Worm (Caenorhabditis elegans) whole organism, young adult: ENCODE results near the gene clec-162.
A peak's percentile ranks its signal among the peaks of the same experiment; 100 is the strongest.

ENCODE experiments used
- B0035.1 ChIP-seq: sonication (generic microtip); optimal IDR thresholded peaks from 2 replicates; lab custom pipeline; 2016; ENCODE audit warnings: missing genetic modification characterization, mild to moderate bottlenecking, missing compliant biosample characterization, missing genotype, missing genetic modification reagents
- C17E4.6 ChIP-seq: fragments of 200-800 bp; sonication (Bioruptor generic); IDR thresholded peaks from 2 replicates; pipeline ENCODE4 v1.3.6; 2022; ENCODE audit warnings: missing genetic modification reagents, missing genetic modification characterization, missing compliant biosample characterization
- F33H1.4 ChIP-seq: fragments of 200-800 bp; sonication (Bioruptor generic); IDR thresholded peaks from 2 replicates; pipeline ENCODE4 v1.3.6; 2022; ENCODE audit warnings: missing genetic modification reagents, missing genetic modification characterization, missing compliant biosample characterization
- F39B2.1 ChIP-seq: fragments of 200-800 bp; sonication (Bioruptor generic); IDR thresholded peaks from 2 replicates; pipeline ENCODE4 v1.3.6; 2022; ENCODE audit warnings: missing genetic modification reagents, missing genetic modification characterization, missing compliant biosample characterization
- F57C9.4 ChIP-seq: sonication (generic microtip); optimal IDR thresholded peaks from 2 replicates; lab custom pipeline; 2017; ENCODE audit warnings: mild to moderate bottlenecking, missing genetic modification characterization, missing compliant biosample characterization
- Y56A3A.18 ChIP-seq: fragments of 200-800 bp; sonication (Bioruptor generic); IDR thresholded peaks from 2 replicates; pipeline ENCODE4 v1.3.6; 2022; ENCODE audit warnings: missing genetic modification reagents, missing genetic modification characterization, missing compliant biosample characterization
- Y95B8A.8 ChIP-seq: fragments of 200-800 bp; sonication (Bioruptor generic); IDR thresholded peaks from 2 replicates; pipeline ENCODE4 v1.3.6; 2022; ENCODE audit warnings: missing genetic modification reagents, missing genetic modification characterization, missing compliant biosample characterization
- atf-7 ChIP-seq: sonication (generic microtip); optimal IDR thresholded peaks from 2 replicates; lab custom pipeline; 2017; ENCODE audit warnings: mild to moderate bottlenecking, missing genetic modification characterization, missing compliant biosample characterization
- athp-1 ChIP-seq: sonication (generic microtip); optimal IDR thresholded peaks from 2 replicates; lab custom pipeline; 2017; ENCODE audit warnings: mild to moderate bottlenecking, missing genetic modification characterization, missing compliant biosample characterization
- attf-3 ChIP-seq: fragments of 200-800 bp; sonication (Bioruptor generic); conservative IDR thresholded peaks from 2 replicates; pipeline ENCODE4 v1.3.6; 2022; ENCODE audit warnings: missing genetic modification reagents, missing genetic modification characterization, missing compliant biosample characterization
- ccch-3 ChIP-seq: fragments of 200-800 bp; sonication (Bioruptor generic); optimal IDR thresholded peaks from 2 replicates; lab custom pipeline; 2018; ENCODE audit warnings: mild to moderate bottlenecking, missing genetic modification characterization, missing compliant biosample characterization
- cebp-2 ChIP-seq: fragments of 200-800 bp; sonication (Bioruptor generic); IDR thresholded peaks from 2 replicates; pipeline ENCODE4 v1.3.6; 2022; ENCODE audit warnings: missing genetic modification characterization, missing compliant biosample characterization
- ceh-27 ChIP-seq: fragments of 200-800 bp; sonication (Bioruptor generic); optimal IDR thresholded peaks from 2 replicates; lab custom pipeline; 2018; ENCODE audit warnings: mild to moderate bottlenecking, missing genetic modification characterization, moderate library complexity, missing compliant biosample characterization
- ceh-58 ChIP-seq: fragments of 200-800 bp; sonication (Bioruptor generic); IDR thresholded peaks from 2 replicates; pipeline ENCODE4 v1.3.6; 2022; ENCODE audit warnings: missing genetic modification characterization, missing compliant biosample characterization
- ceh-79 ChIP-seq: sonication (generic microtip); optimal IDR thresholded peaks from 2 replicates; lab custom pipeline; 2017; ENCODE audit warnings: mild to moderate bottlenecking, missing genetic modification characterization, missing compliant biosample characterization
- ceh-91 ChIP-seq: fragments of 200-800 bp; sonication (Bioruptor generic); IDR thresholded peaks from 2 replicates; pipeline ENCODE4 v1.3.6; 2022; ENCODE audit warnings: missing genetic modification reagents, missing genetic modification characterization, missing compliant biosample characterization
- dox-1 ChIP-seq: fragments of 200-800 bp; sonication (Bioruptor generic); IDR thresholded peaks from 2 replicates; pipeline ENCODE4 v1.3.6; 2022; ENCODE audit warnings: missing genetic modification reagents, missing genetic modification characterization, missing compliant biosample characterization
- dpff-1 ChIP-seq: sonication (generic microtip); optimal IDR thresholded peaks from 2 replicates; lab custom pipeline; 2017; ENCODE audit warnings: mild to moderate bottlenecking, missing genetic modification characterization, missing compliant biosample characterization
- dpl-1 ChIP-seq: fragments of 150-350 bp; optimal IDR thresholded peaks from 2 replicates; lab custom pipeline; 2014; ENCODE audit warnings: missing biosample characterization, missing genetic modification reagents, missing genetic modification characterization
- efl-1 ChIP-seq: fragments of 150-350 bp; optimal IDR thresholded peaks from 2 replicates; lab custom pipeline; 2014; ENCODE audit warnings: missing biosample characterization, missing genetic modification reagents, missing genetic modification characterization
- egl-44 ChIP-seq: fragments of 200-800 bp; sonication (Bioruptor generic); IDR thresholded peaks from 2 replicates; pipeline ENCODE4 v1.3.6; 2022; ENCODE audit warnings: missing genetic modification reagents, missing genetic modification characterization, missing compliant biosample characterization
- ekl-4 ChIP-seq: fragments of 200-800 bp; sonication (Bioruptor generic); IDR thresholded peaks from 2 replicates; pipeline ENCODE4 v1.3.6; 2022; ENCODE audit warnings: missing genetic modification reagents, missing genetic modification characterization, missing compliant biosample characterization
- hmg-1.2 ChIP-seq: fragments of 200-800 bp; sonication (Bioruptor generic); IDR thresholded peaks from 2 replicates; pipeline ENCODE4 v1.3.6; 2022; ENCODE audit warnings: missing genetic modification reagents, missing genetic modification characterization, missing compliant biosample characterization
- hmg-20 ChIP-seq: fragments of 200-800 bp; sonication (Bioruptor generic); IDR thresholded peaks from 2 replicates; pipeline ENCODE4 v1.3.6; 2022; ENCODE audit warnings: missing genetic modification reagents, missing genetic modification characterization, missing compliant biosample characterization
- hrde-1 ChIP-seq: sonication (generic microtip); optimal IDR thresholded peaks from 2 replicates; lab custom pipeline; 2016; ENCODE audit warnings: missing genetic modification characterization, mild to moderate bottlenecking, missing compliant biosample characterization, moderate library complexity, missing genotype, missing genetic modification reagents, borderline replicate concordance
- hsf-1 ChIP-seq: fragments of 200-800 bp; sonication (Bioruptor generic); IDR thresholded peaks from 2 replicates; pipeline ENCODE4 v1.3.6; 2022; ENCODE audit warnings: missing genetic modification reagents, missing genetic modification characterization, missing compliant biosample characterization
- let-526 ChIP-seq: fragments of 200-800 bp; sonication (Bioruptor generic); IDR thresholded peaks from 2 replicates; pipeline ENCODE4 v1.3.6; 2022; ENCODE audit warnings: missing genetic modification reagents, missing genetic modification characterization, missing compliant biosample characterization
- lin-54 ChIP-seq: fragments of 200-800 bp; sonication (Bioruptor generic); optimal IDR thresholded peaks from 2 replicates; lab custom pipeline; 2018; ENCODE audit warnings: mild to moderate bottlenecking, missing genetic modification characterization, missing compliant biosample characterization
- lir-1 ChIP-seq: fragments of 200-800 bp; sonication (Bioruptor generic); conservative IDR thresholded peaks from 2 replicates; pipeline ENCODE4 v1.3.6; 2022; ENCODE audit warnings: missing genetic modification reagents, missing genetic modification characterization, missing compliant biosample characterization
- lsl-1 ChIP-seq: fragments of 200-800 bp; sonication (Bioruptor generic); optimal IDR thresholded peaks from 2 replicates; lab custom pipeline; 2018; ENCODE audit warnings: mild to moderate bottlenecking, missing genetic modification characterization, moderate library complexity, missing compliant biosample characterization
- madf-6 ChIP-seq: fragments of 200-800 bp; sonication (Bioruptor generic); IDR thresholded peaks from 2 replicates; pipeline ENCODE4 v1.3.6; 2022; ENCODE audit warnings: missing genetic modification reagents, missing genetic modification characterization, missing compliant biosample characterization
- madf-8 ChIP-seq: fragments of 200-800 bp; sonication (Bioruptor generic); conservative IDR thresholded peaks from 2 replicates; pipeline ENCODE4 v1.3.6; 2022; ENCODE audit warnings: missing genetic modification reagents, missing genetic modification characterization, missing compliant biosample characterization
- nhr-80 ChIP-seq: sonication (generic microtip); optimal IDR thresholded peaks from 2 replicates; lab custom pipeline; 2016; ENCODE audit warnings: missing genetic modification characterization, missing compliant biosample characterization
- pha-4 ChIP-seq: fragments of 150-350 bp; sonication (generic microtip); optimal IDR thresholded peaks from 2 replicates; lab custom pipeline; 2014; ENCODE audit warnings: missing biosample characterization, missing genetic modification reagents, missing genetic modification characterization
- rcor-1 ChIP-seq: fragments of 200-800 bp; sonication (Bioruptor generic); IDR thresholded peaks from 2 replicates; pipeline ENCODE4 v1.3.6; 2022; ENCODE audit warnings: missing genetic modification reagents, missing genetic modification characterization, missing compliant biosample characterization
- sdz-38 ChIP-seq: sonication (generic microtip); optimal IDR thresholded peaks from 2 replicates; lab custom pipeline; 2016; ENCODE audit warnings: missing genotype, missing genetic modification characterization, missing compliant biosample characterization
- snpc-1.1 ChIP-seq: sonication (generic microtip); optimal IDR thresholded peaks from 2 replicates; lab custom pipeline; 2017; ENCODE audit warnings: missing genetic modification characterization, mild to moderate bottlenecking, missing compliant biosample characterization, antibody characterized with exemption, moderate library complexity, missing genotype, missing genetic modification reagents; ENCODE audit not compliant: insufficient read depth
- snpc-1.3 ChIP-seq: sonication (generic microtip); optimal IDR thresholded peaks from 2 replicates; lab custom pipeline; 2017; ENCODE audit warnings: missing genetic modification characterization, mild to moderate bottlenecking, missing compliant biosample characterization, antibody characterized with exemption, moderate library complexity, missing genotype, missing genetic modification reagents; ENCODE audit not compliant: insufficient read depth
- snpc-3.4 ChIP-seq: sonication (generic microtip); optimal IDR thresholded peaks from 2 replicates; lab custom pipeline; 2017; ENCODE audit warnings: missing genetic modification characterization, mild to moderate bottlenecking, missing compliant biosample characterization, antibody characterized with exemption, moderate library complexity, missing genotype, missing genetic modification reagents
- tbp1 ChIP-seq: fragments of 200-800 bp; sonication (Bioruptor generic); optimal IDR thresholded peaks from 2 replicates; lab custom pipeline; 2018; ENCODE audit warnings: mild to moderate bottlenecking, missing genetic modification characterization, missing compliant biosample characterization
- tlf-1 ChIP-seq: fragments of 200-800 bp; sonication (Bioruptor generic); optimal IDR thresholded peaks from 2 replicates; lab custom pipeline; 2018; ENCODE audit warnings: mild to moderate bottlenecking, missing genetic modification characterization, missing compliant biosample characterization
- xnd-1 ChIP-seq: sonication (generic microtip); optimal IDR thresholded peaks from 2 replicates; lab custom pipeline; 2016; ENCODE audit warnings: missing genotype, missing genetic modification reagents, missing genetic modification characterization, missing compliant biosample characterization
- zim-3 ChIP-seq: sonication (generic microtip); optimal IDR thresholded peaks from 2 replicates; lab custom pipeline; 2017; ENCODE audit warnings: mild to moderate bottlenecking, missing genetic modification characterization, moderate library complexity, missing compliant biosample characterization
- ztf-18 ChIP-seq: sonication (generic microtip); optimal IDR thresholded peaks from 2 replicates; lab custom pipeline; 2016; ENCODE audit warnings: missing genotype, mild to moderate bottlenecking, missing genetic modification characterization, missing compliant biosample characterization
- ztf-28 ChIP-seq: fragments of 200-800 bp; sonication (Bioruptor generic); IDR thresholded peaks from 2 replicates; pipeline ENCODE4 v1.3.6; 2022; ENCODE audit warnings: missing genetic modification reagents, missing genetic modification characterization, missing compliant biosample characterization
- ztf-3 ChIP-seq: fragments of 200-800 bp; sonication (Bioruptor generic); optimal IDR thresholded peaks from 2 replicates; lab custom pipeline; 2018; ENCODE audit warnings: mild to moderate bottlenecking, missing genetic modification characterization, missing compliant biosample characterization

clec-162 gene

ce11 chrIII:9760184-9760583, 35.2 kb upstream of the clec-162 start (continued):
- TF ChIP-seq Y95B8A.8 (GFP tag; lab: Robert Waterston, UW) = peak; percentile 35; the same call in 1 of the 2 replicates
- no peak for TF ChIP-seq sdz-38
- TF ChIP-seq B0035.1 (tag; lab: Kevin White, UChicago) = no peak
- TF ChIP-seq xnd-1 (tag; lab: Kevin White, UChicago) = no peak
- TF ChIP-seq ztf-28 (GFP tag; lab: Robert Waterston, UW) = no peak
- TF ChIP-seq cebp-2 (GFP tag; lab: Robert Waterston, UW) = 0 out of 2 replicates have a peak, but pooled peaks have one; percentile 21
- no peak for TF ChIP-seq ztf-3
- no peak for TF ChIP-seq ccch-3 (GFP tag; lab: Kevin White, UChicago)
- no peak for TF ChIP-seq F57C9.4 (tag; lab: Kevin White, UChicago)
- no peak for TF ChIP-seq attf-3 (GFP tag; lab: Robert Waterston, UW)
- peak; percentile 47 for TF ChIP-seq ceh-79 (tag; lab: Kevin White, UChicago)
- TF ChIP-seq madf-8 (GFP tag; lab: Robert Waterston, UW) = 0 out of 2 replicates have a peak, but pooled peaks have one; percentile 23
- TF ChIP-seq let-526 (GFP tag; lab: Robert Waterston, UW) = no peak
- TF ChIP-seq C17E4.6 (GFP tag; lab: Robert Waterston, UW) = no peak
- no peak for TF ChIP-seq hmg-20 (GFP tag; lab: Robert Waterston, UW)

- TF ChIP-seq snpc-3.4 = peak; percentile 71
- TF ChIP-seq hsf-1 (GFP tag; lab: Robert Waterston, UW) = peak; percentile 94
- TF ChIP-seq snpc-1.1 (tag; lab: Kevin White, UChicago) = no peak
- TF ChIP-seq hmg-1.2 (GFP tag; lab: Robert Waterston, UW) = peak; percentile 17; the same call in 1 of the 2 replicates
- TF ChIP-seq ceh-91 (GFP tag; lab: Robert Waterston, UW) = peak; percentile 52; the same call in 1 of the 2 replicates
- no peak for TF ChIP-seq ceh-79 (tag; lab: Kevin White, UChicago)
- peak; percentile 82 for TF ChIP-seq xnd-1 (tag; lab: Kevin White, UChicago)
- TF ChIP-seq dpff-1 (tag; lab: Kevin White, UChicago) = no peak
- TF ChIP-seq pha-4 (tag; lab: Kevin White, UChicago) = no peak
- no peak for TF ChIP-seq F57C9.4 (tag; lab: Kevin White, UChicago)
- no peak for TF ChIP-seq hrde-1 (tag; lab: Kevin White, UChicago)
- TF ChIP-seq dpl-1 (GFP tag; lab: Kevin White, UChicago) = peak; percentile 79
- peak; percentile 2 for TF ChIP-seq ztf-18 (tag; lab: Kevin White, UChicago)
- TF ChIP-seq tlf-1 = peak; percentile 8
- peak; percentile 30 for TF ChIP-seq lin-54 (GFP tag; lab: Kevin White, UChicago)
- TF ChIP-seq tbp1 (GFP tag; lab: Kevin White, UChicago) = peak; percentile 1
- peak; percentile 88 for TF ChIP-seq madf-8 (GFP tag; lab: Robert Waterston, UW)
- peak; percentile 29 for TF ChIP-seq snpc-1.3 (tag; lab: Kevin White, UChicago)
- TF ChIP-seq Y56A3A.18 (GFP tag; lab: Robert Waterston, UW) = no peak
- peak; percentile 42; the same call in 1 of the 2 replicates for TF ChIP-seq rcor-1 (GFP tag; lab: Robert Waterston, UW)
- no peak for TF ChIP-seq zim-3 (tag; lab: Kevin White, UChicago)
- TF ChIP-seq F39B2.1 (GFP tag; lab: Robert Waterston, UW) = no peak
- TF ChIP-seq nhr-80 (tag; lab: Kevin White, UChicago) = no peak
- TF ChIP-seq lir-1 (GFP tag; lab: Robert Waterston, UW) = no peak
- peak; percentile 54 for TF ChIP-seq lsl-1
- TF ChIP-seq Y95B8A.8 (GFP tag; lab: Robert Waterston, UW) = 0 out of 2 replicates have a peak, but pooled peaks have one; percentile 40
- TF ChIP-seq atf-7 (tag; lab: Kevin White, UChicago) = no peak
- no peak for TF ChIP-seq athp-1 (tag; lab: Kevin White, UChicago)
- TF ChIP-seq efl-1 (GFP tag; lab: Kevin White, UChicago) = peak; percentile 94
- no peak for TF ChIP-seq hmg-20 (GFP tag; lab: Robert Waterston, UW)
- TF ChIP-seq F33H1.4 (GFP tag; lab: Robert Waterston, UW) = peak; percentile 72
- no peak for TF ChIP-seq ceh-27 (GFP tag; lab: Kevin White, UChicago)
- no peak for TF ChIP-seq ceh-58 (GFP tag; lab: Robert Waterston, UW)
- TF ChIP-seq egl-44 (GFP tag; lab: Robert Waterston, UW) = no peak
- peak; percentile 41 for TF ChIP-seq dox-1 (GFP tag; lab: Robert Waterston, UW)
- 0 out of 2 replicates have a peak, but pooled peaks have one; percentile 42 for TF ChIP-seq C17E4.6 (GFP tag; lab: Robert Waterston, UW)
- TF ChIP-seq madf-6 (GFP tag; lab: Robert Waterston, UW) = peak; percentile 96
- peak; percentile 9; the same call in 1 of the 2 replicates for TF ChIP-seq ekl-4 (GFP tag; lab: Robert Waterston, UW)
Measured at ce11 chrIII:9758848-9759247, 33.8 kb upstream of the clec-162 start, which contains the start of gene rmd-1. TSS of gene rmd-1 (plus strand) at chrIII:9759094.
